Fruit fly (Drosophila melanogaster) whole organism, embryonic: Measurements from ENCODE around the gene Mst98Ca.

Source experiments
- Asciz ChIP-seq: fragments of 200-800 bp; sonication (Bioruptor generic); optimal IDR thresholded peaks from 2 replicates; lab custom pipeline; 2017; ENCODE audit warnings: missing biosample characterization, mild to moderate bottlenecking, missing genetic modification characterization, missing genetic modification reagents
- Awh ChIP-seq: fragments of 200-800 bp; sonication (Bioruptor generic); IDR thresholded peaks from 2 replicates; pipeline ENCODE4, ENCODE4 v1.3.6; 2022; ENCODE audit warnings: missing biosample characterization, missing genetic modification characterization
- B-H1 ChIP-seq: fragments of 200-800 bp; sonication (Bioruptor generic); IDR thresholded peaks from 3 replicates; pipeline ENCODE4 v1.3.6; 2022; ENCODE audit warnings: missing biosample characterization, missing genetic modification characterization
- CG11695 ChIP-seq: fragments of 200-800 bp; sonication (Bioruptor generic); IDR thresholded peaks from 3 replicates; pipeline ENCODE4 v1.3.6; 2022; ENCODE audit warnings: missing biosample characterization, missing genetic modification characterization
- CG12104 ChIP-seq: fragments of 200-800 bp; sonication (Bioruptor generic); optimal IDR thresholded peaks from 3 replicates; lab custom pipeline; 2016; ENCODE audit warnings: missing biosample characterization, missing genetic modification characterization
- CG12219 ChIP-seq: fragments of 200-800 bp; sonication (Bioruptor generic); optimal IDR thresholded peaks from 3 replicates; lab custom pipeline; 2018; ENCODE audit warnings: missing biosample characterization, mild to moderate bottlenecking, missing genetic modification characterization
- CG17359 ChIP-seq: fragments of 200-800 bp; sonication (Bioruptor generic); optimal IDR thresholded peaks from 3 replicates; lab custom pipeline; 2018; ENCODE audit warnings: missing biosample characterization, mild to moderate bottlenecking, missing genetic modification characterization, moderate library complexity
- CG2199 ChIP-seq: fragments of 200-800 bp; sonication (Bioruptor generic); IDR thresholded peaks from 3 replicates; pipeline ENCODE4 v1.3.6; 2022; ENCODE audit warnings: missing biosample characterization, missing genetic modification characterization
- CG2678 ChIP-seq: fragments of 200-800 bp; sonication (Bioruptor generic); optimal IDR thresholded peaks from 3 replicates; lab custom pipeline; 2019; ENCODE audit warnings: missing biosample characterization, mild to moderate bottlenecking, missing genetic modification characterization, moderate library complexity
- CG30403 ChIP-seq: fragments of 200-800 bp; sonication (Bioruptor generic); optimal IDR thresholded peaks from 3 replicates; lab custom pipeline; 2016; ENCODE audit warnings: missing biosample characterization, missing genetic modification characterization
- CG32767 ChIP-seq: fragments of 200-800 bp; sonication (Bioruptor generic); IDR thresholded peaks from 2 replicates; pipeline ENCODE4 v1.3.6; 2022; ENCODE audit warnings: missing biosample characterization, missing genetic modification characterization
- CG42726 ChIP-seq: fragments of 200-800 bp; sonication (Bioruptor generic); IDR thresholded peaks from 2 replicates; pipeline ENCODE4 v1.3.6; 2022; ENCODE audit warnings: missing biosample characterization, missing genetic modification characterization; ENCODE audit not compliant: partially characterized antibody
- CG7839 ChIP-seq: fragments of 200-800 bp; sonication (Bioruptor generic); optimal IDR thresholded peaks from 3 replicates; lab custom pipeline; 2018; ENCODE audit warnings: missing biosample characterization, mild to moderate bottlenecking, missing genetic modification characterization, moderate library complexity
- CG8924 ChIP-seq: fragments of 200-800 bp; optimal IDR thresholded peaks from 3 replicates; lab custom pipeline; 2019; ENCODE audit warnings: missing biosample characterization, mild to moderate bottlenecking, missing genetic modification characterization, moderate library complexity
- Drgx ChIP-seq: fragments of 200-800 bp; sonication (Bioruptor generic); IDR thresholded peaks from 2 replicates; pipeline ENCODE4 v1.3.6; 2022; ENCODE audit warnings: missing biosample characterization, missing genetic modification characterization
- E2f2 ChIP-seq: fragments of 200-800 bp; sonication (Bioruptor generic); IDR thresholded peaks from 2 replicates; pipeline ENCODE4 v1.3.6; 2022; ENCODE audit warnings: missing biosample characterization, missing genetic modification characterization
- Hmr ChIP-seq: fragments of 200-800 bp; sonication (Bioruptor generic); optimal IDR thresholded peaks from 3 replicates; lab custom pipeline; 2017; ENCODE audit warnings: mild to moderate bottlenecking, missing biosample characterization, missing genetic modification reagents, missing genetic modification characterization
- MESR4 ChIP-seq: fragments of 200-800 bp; sonication (Bioruptor generic); optimal IDR thresholded peaks from 2 replicates; lab custom pipeline; 2018; ENCODE audit warnings: missing biosample characterization, mild to moderate bottlenecking, missing genetic modification characterization, moderate library complexity
- Meics ChIP-seq: fragments of 200-800 bp; sonication (Bioruptor generic); optimal IDR thresholded peaks from 2 replicates; lab custom pipeline; 2017; ENCODE audit warnings: missing biosample characterization, mild to moderate bottlenecking, missing genetic modification characterization
- Mes4 ChIP-seq: fragments of 200-800 bp; sonication (Bioruptor generic); optimal IDR thresholded peaks from 2 replicates; lab custom pipeline; 2016; ENCODE audit warnings: missing biosample characterization, missing genetic modification characterization
- NFAT ChIP-seq: fragments of 200-800 bp; sonication (Bioruptor generic); IDR thresholded peaks from 2 replicates; pipeline ENCODE4 v1.3.6; 2022; ENCODE audit warnings: missing biosample characterization, missing genetic modification characterization
- Nf-YA ChIP-seq: fragments of 200-800 bp; sonication (Bioruptor generic); IDR thresholded peaks from 2 replicates; pipeline ENCODE4 v1.3.6; 2022; ENCODE audit warnings: missing biosample characterization, missing genetic modification characterization
- Ptx1 ChIP-seq: fragments of 200-800 bp; sonication (Bioruptor generic); IDR thresholded peaks from 2 replicates; pipeline ENCODE4 v1.3.6; 2022; ENCODE audit warnings: missing biosample characterization, missing genetic modification characterization
- Sin3A ChIP-seq: fragments of >200 bp; optimal IDR thresholded peaks from 2 replicates; lab custom pipeline; 2018
- aop ChIP-seq: fragments of 200-800 bp; sonication (Bioruptor generic); IDR thresholded peaks from 2 replicates; pipeline ENCODE4 v1.3.6; 2022; ENCODE audit warnings: missing biosample characterization, missing genetic modification characterization
- bsh ChIP-seq, 2 experiments: fragments of 200-800 bp; sonication (Bioruptor generic); optimal IDR thresholded peaks; 2 replicates each; lab custom pipeline; 2017 to 2018; ENCODE audit warnings: mild to moderate bottlenecking in 2 of 2, missing biosample characterization in 2 of 2, missing genetic modification characterization in 2 of 2, moderate library complexity in 1 of 2
- cg ChIP-seq: fragments of 200-800 bp; sonication (Bioruptor generic); optimal IDR thresholded peaks from 3 replicates; lab custom pipeline; 2019; ENCODE audit warnings: missing biosample characterization, mild to moderate bottlenecking, missing genetic modification characterization, moderate library complexity
- ci ChIP-seq: fragments of 200-800 bp; sonication (Bioruptor generic); IDR thresholded peaks from 3 replicates; pipeline ENCODE4 v1.3.6; 2022; ENCODE audit warnings: missing biosample characterization, missing genetic modification characterization
- gce ChIP-seq: fragments of 200-800 bp; sonication (Bioruptor generic); IDR thresholded peaks from 3 replicates; pipeline ENCODE4 v1.3.6; 2022; ENCODE audit warnings: missing biosample characterization, missing genetic modification characterization
- gcm ChIP-seq: fragments of 200-800 bp; sonication (Bioruptor generic); optimal IDR thresholded peaks from 2 replicates; lab custom pipeline; 2019; ENCODE audit warnings: missing biosample characterization, mild to moderate bottlenecking, missing genetic modification characterization, moderate library complexity
- grn ChIP-seq: fragments of 200-800 bp; sonication (Bioruptor generic); optimal IDR thresholded peaks from 3 replicates; lab custom pipeline; 2017; ENCODE audit warnings: missing biosample characterization, missing genetic modification characterization
- gt ChIP-seq: fragments of 200-800 bp; sonication (Bioruptor generic); IDR thresholded peaks from 2 replicates; pipeline ENCODE4 v1.3.6; 2022; ENCODE audit warnings: missing biosample characterization, missing genetic modification characterization
- insv ChIP-seq, 2 experiments: fragments of 200-800 bp; sonication (Bioruptor generic); optimal IDR thresholded peaks; 3 replicates each; lab custom pipeline; 2016 to 2018; ENCODE audit warnings: missing biosample characterization in 2 of 2, missing genetic modification characterization in 2 of 2
- ken ChIP-seq: fragments of 200-800 bp; sonication (Bioruptor generic); IDR thresholded peaks from 3 replicates; pipeline ENCODE4 v1.3.6; 2022; ENCODE audit warnings: missing biosample characterization, missing genetic modification characterization
- nau ChIP-seq: fragments of 200-800 bp; sonication (Bioruptor generic); optimal IDR thresholded peaks from 3 replicates; lab custom pipeline; 2017; ENCODE audit warnings: missing biosample characterization, mild to moderate bottlenecking, missing genetic modification characterization, missing genetic modification reagents
- onecut ChIP-seq: fragments of 200-800 bp; sonication (Bioruptor generic); IDR thresholded peaks from 2 replicates; pipeline ENCODE4 v1.3.6; 2022; ENCODE audit warnings: missing biosample characterization, missing genetic modification characterization
- prd ChIP-seq, 3 experiments: fragments of >200 bp in 2 of 3; fragments of 200-800 bp in 1 of 3; sonication (Bioruptor generic) in 1 of 3; optimal IDR thresholded peaks in 2 of 3; IDR thresholded peaks in 1 of 3; 2 replicates in 2 of 3; 3 replicates in 1 of 3; pipeline versions ENCODE4 v1.3.6 to Lab custom; 2017 to 2022; ENCODE audit warnings: missing biosample characterization in 1 of 3, missing genetic modification characterization in 1 of 3
- ranshi ChIP-seq: fragments of 200-800 bp; sonication (Bioruptor generic); IDR thresholded peaks from 2 replicates; pipeline ENCODE4 v1.3.6; 2022; ENCODE audit warnings: missing biosample characterization, missing genetic modification characterization
- row ChIP-seq: fragments of 200-800 bp; sonication (Bioruptor generic); IDR thresholded peaks from 3 replicates; pipeline ENCODE4 v1.3.6; 2022; ENCODE audit warnings: missing biosample characterization, missing genetic modification characterization
- slp2 ChIP-seq: fragments of 200-800 bp; sonication (Bioruptor generic); optimal IDR thresholded peaks from 2 replicates; lab custom pipeline; 2016; ENCODE audit warnings: missing biosample characterization, missing genetic modification characterization
- unpg ChIP-seq: fragments of 200-800 bp; sonication (Bioruptor generic); optimal IDR thresholded peaks from 3 replicates; lab custom pipeline; 2018; ENCODE audit warnings: missing biosample characterization, mild to moderate bottlenecking, missing genetic modification characterization, moderate library complexity
- zen ChIP-seq: fragments of 200-800 bp; sonication (Bioruptor generic); optimal IDR thresholded peaks from 3 replicates; lab custom pipeline; 2018; ENCODE audit warnings: missing biosample characterization, mild to moderate bottlenecking, missing genetic modification characterization, moderate library complexity

The Mst98Ca gene

DNA sequence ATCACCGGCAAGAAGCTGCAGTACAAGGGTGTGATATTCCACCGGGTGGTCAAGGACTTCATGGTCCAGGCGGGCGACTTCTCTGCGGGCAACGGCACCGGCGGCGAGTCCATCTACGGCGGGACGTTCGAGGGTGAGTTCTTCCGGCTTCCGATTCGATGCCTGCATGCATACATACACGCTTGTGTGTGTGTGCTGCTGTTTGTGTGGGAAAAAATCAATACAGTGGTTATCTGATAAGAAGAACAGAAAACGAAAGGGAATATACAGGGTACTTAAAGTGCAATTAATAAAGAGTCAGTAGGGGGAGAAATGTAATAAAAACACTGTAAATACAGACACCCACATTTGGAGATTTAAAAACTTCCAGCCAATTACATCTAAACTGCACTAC, 49.5 kb downstream of the Mst98Ca start (continued):
- TF ChIP-seq CG12219 (GFP tag; lab: Kevin White, UChicago) (peak; percentile 1), gcm (GFP tag; lab: Kevin White, UChicago) (peak; percentile 10), E2f2 (GFP tag; lab: Robert Waterston, UW) (0 out of 2 replicates have a peak, but pooled peaks have one; percentile 12), ken (GFP tag; lab: Robert Waterston, UW) (peak; percentile 21; the same call in 1 of the 3 replicates), prd (optimal IDR thresholded peaks at IDR 0.05; lab: Kevin White, UChicago) (no peak), prd (GFP tag; IDR thresholded peaks at IDR 0.05; lab: Robert Waterston, UW) (0 out of 3 replicates have a peak, but pooled peaks have one; percentile 8), B-H1 (GFP tag; lab: Robert Waterston, UW) (no peak), Awh (GFP tag; lab: Robert Waterston, UW) (peak; percentile 50; the same call in 1 of the 2 replicates), insv (GFP tag; optimal IDR thresholded peaks at IDR 0.05; lab: Kevin White, UChicago) (peak in 1 of 2 experiments; percentile 66), Mes4 (no peak), CG12104 (GFP tag; lab: Kevin White, UChicago) (no peak), Hmr (peak; percentile 7), zen (tag; lab: Kevin White, UChicago) (peak; percentile 48), grn (GFP tag; lab: Kevin White, UChicago) (peak; percentile 9), CG17359 (peak; percentile 35), CG8924 (tag; lab: Kevin White, UChicago) (no peak), NFAT (GFP tag; lab: Robert Waterston, UW) (no peak), ci (peak; percentile 52; the same call in 2 of the 3 replicates), Nf-YA (peak; percentile 50; the same call in 1 of the 2 replicates), cg (GFP tag; lab: Kevin White, UChicago) (peak; percentile 84), nau (GFP tag; lab: Kevin White, UChicago) (peak; percentile 20), aop (peak; percentile 70), CG2678 (tag; lab: Kevin White, UChicago) (peak; percentile 59), bsh (GFP tag; optimal IDR thresholded peaks at IDR 0.05; lab: Kevin White, UChicago) (peak in 1 of 2 experiments; percentile 16), CG32767 (GFP tag; lab: Robert Waterston, UW) (0 out of 2 replicates have a peak, but pooled peaks have one; percentile 17), Sin3A (lab: Kevin White, UChicago) (peak; percentile 5), slp2 (no peak), MESR4 (GFP tag; lab: Kevin White, UChicago) (peak; percentile 22), CG30403 (GFP tag; lab: Kevin White, UChicago) (peak; percentile 9), CG7839 (tag; lab: Kevin White, UChicago) (peak; percentile 18), Ptx1 (GFP tag; lab: Robert Waterston, UW) (peak; percentile 27; the same call in 1 of the 2 replicates), unpg (GFP tag; lab: Kevin White, UChicago) (peak; percentile 8), CG2199 (GFP tag; lab: Robert Waterston, UW) (peak; percentile 42; the same call in 1 of the 3 replicates), ranshi (0 out of 2 replicates have a peak, but pooled peaks have one; percentile 6), onecut (GFP tag; lab: Robert Waterston, UW) (peak; percentile 98), gt (no peak), row (GFP tag; lab: Robert Waterston, UW) (peak; percentile 62), Meics (GFP tag; lab: Kevin White, UChicago) (peak; percentile 46), Drgx (GFP tag; lab: Robert Waterston, UW) (0 out of 2 replicates have a peak, but pooled peaks have one; percentile 12), CG11695 (0 out of 3 replicates have a peak, but pooled peaks have one; percentile 10), Asciz (no peak), gce (GFP tag; lab: Robert Waterston, UW) (0 out of 3 replicates have a peak, but pooled peaks have one; percentile 28), CG42726 (GFP tag; lab: Robert Waterston, UW) (no peak)
